Fruit fly (Drosophila melanogaster): ENCODE measurements around the gene ArgRS.

- TF ChIP-seq Ets98B (GFP tag; IDR thresholded peaks at IDR 0.05): no peak
- no peak for TF ChIP-seq Snoo (tag; optimal IDR thresholded peaks at IDR 0.05)
- TF ChIP-seq CG15710 (tag; optimal IDR thresholded peaks at IDR 0.05): no peak
- TF ChIP-seq CG34367 (tag; optimal IDR thresholded peaks at IDR 0.05): no peak
- TF ChIP-seq D1 (tag; optimal IDR thresholded peaks at IDR 0.05): no peak
- no peak for TF ChIP-seq gl (tag; optimal IDR thresholded peaks at IDR 0.05)
These were observed 25.9 kb upstream of the ArgRS start, which contains the start of gene CG16952 for dm6 chrX:15869843-15870242.

All from whole organism, pupa.